Worm (Caenorhabditis elegans): ENCODE results near the gene ZC412.5.

ZC412.5 gene

DNA sequence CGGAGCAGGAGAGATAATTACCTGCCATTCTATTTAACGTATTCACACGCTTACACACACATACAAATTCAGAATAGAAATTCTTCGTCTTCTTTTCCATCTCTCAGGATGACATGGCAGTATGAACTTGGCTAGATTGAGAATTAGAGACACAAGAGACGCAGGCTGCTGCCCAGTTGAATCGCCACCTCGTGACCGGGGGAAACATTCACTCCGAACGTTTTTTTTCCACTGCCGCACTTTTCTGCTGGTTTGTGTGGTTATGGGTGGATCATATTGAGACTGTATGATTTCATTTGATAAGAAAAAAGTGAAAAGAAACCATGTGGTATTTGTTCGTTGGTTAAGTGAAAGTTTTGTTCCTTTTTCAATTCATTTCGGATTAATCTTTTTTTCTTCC, 25.6 kb downstream of the ZC412.5 start (continued):
- TF ChIP-seq alr-1 (tag; optimal IDR thresholded peaks at IDR 0.05) (no peak), nhr-237 (tag; optimal IDR thresholded peaks at IDR 0.05) (no peak), unc-62 (GFP tag; optimal IDR thresholded peaks at IDR 0.05) (no peak), mab-5 (tag; optimal IDR thresholded peaks at IDR 0.05) (no peak), gmeb-1 (tag; optimal IDR thresholded peaks at IDR 0.05) (peak; percentile 57), nhr-10 (tag; optimal IDR thresholded peaks at IDR 0.05) (no peak), fos-1 (tag; optimal IDR thresholded peaks at IDR 0.05) (peak; percentile 59), sma-9 (GFP tag; optimal IDR thresholded peaks at IDR 0.05) (peak; percentile 88), sma-9 (tag; optimal IDR thresholded peaks at IDR 0.05) (no peak), nhr-25 (tag; optimal IDR thresholded peaks at IDR 0.05) (peak; percentile 85), ama-1 (optimal IDR thresholded peaks at IDR 0.05) (peak; percentile 70), lin-11 (tag; optimal IDR thresholded peaks at IDR 0.05) (peak; percentile 16), elt-1 (tag; optimal IDR thresholded peaks at IDR 0.05) (no peak), sma-3 (GFP tag; optimal IDR thresholded peaks at IDR 0.05) (peak; percentile 86), ztf-1 (GFP tag; conservative IDR thresholded peaks at IDR 0.05) (no peak)

- TF ChIP-seq lsy-2 (tag; optimal IDR thresholded peaks at IDR 0.05) (peak in 1 of 2 experiments; percentile 72), fos-1 (tag; optimal IDR thresholded peaks at IDR 0.05) (peak; percentile 23), nhr-23 (tag; optimal IDR thresholded peaks at IDR 0.05) (no peak), lin-11 (tag; optimal IDR thresholded peaks at IDR 0.05) (no peak), blmp-1 (tag; optimal IDR thresholded peaks at IDR 0.05; ENCODE audit: insufficient read depth) (peak; percentile 46), ztf-4 (tag; optimal IDR thresholded peaks at IDR 0.05) (peak; percentile 16), zag-1 (tag; optimal IDR thresholded peaks at IDR 0.05) (no peak), nhr-21 (tag; optimal IDR thresholded peaks at IDR 0.05) (peak; percentile 40), C34F6.9 (tag; optimal IDR thresholded peaks at IDR 0.05) (peak; percentile 63), snpc-4 (tag; optimal IDR thresholded peaks at IDR 0.05) (peak; percentile 23), ZK546.5 (tag; optimal IDR thresholded peaks at IDR 0.05) (no peak), ztf-1 (GFP tag; conservative IDR thresholded peaks at IDR 0.05) (no peak), peb-1 (tag; optimal IDR thresholded peaks at IDR 0.05) (no peak), nhr-237 (tag; optimal IDR thresholded peaks at IDR 0.05) (no peak), nhr-25 (tag; optimal IDR thresholded peaks at IDR 0.05) (peak; percentile 79), nhr-11 (tag; optimal IDR thresholded peaks at IDR 0.05) (no peak), nhr-12 (tag; optimal IDR thresholded peaks at IDR 0.05) (no peak), egl-27 (tag; optimal IDR thresholded peaks at IDR 0.05) (no peak), elt-3 (tag; optimal IDR thresholded peaks at IDR 0.05) (no peak), nhr-129 (tag; optimal IDR thresholded peaks at IDR 0.05) (peak; percentile 90), sem-4 (tag; optimal IDR thresholded peaks at IDR 0.05) (peak; percentile 20), mbf-1 (tag; optimal IDR thresholded peaks at IDR 0.05) (no peak), Y55F3AM.14 (GFP tag; optimal IDR thresholded peaks at IDR 0.05) (no peak), ceh-16 (tag; optimal IDR thresholded peaks at IDR 0.05) (no peak), gmeb-1 (tag; optimal IDR thresholded peaks at IDR 0.05) (peak; percentile 55), aly-2 (tag; optimal IDR thresholded peaks at IDR 0.05) (no peak), mdl-1 (tag; optimal IDR thresholded peaks at IDR 0.05) (peak; percentile 83 to 84), lin-39 (tag; optimal IDR thresholded peaks at IDR 0.05) (no peak), dmd-4 (tag; optimal IDR thresholded peaks at IDR 0.05) (no peak), R02D3.7 (tag; optimal IDR thresholded peaks at IDR 0.05) (no peak), F13H6.1 (tag; optimal IDR thresholded peaks at IDR 0.05) (peak; percentile 84), ceh-82 (tag; optimal IDR thresholded peaks at IDR 0.05) (no peak), alr-1 (tag; optimal IDR thresholded peaks at IDR 0.05) (no peak), lin-13 (GFP tag; optimal IDR thresholded peaks at IDR 0.05) (peak; percentile 23), crh-2 (tag; optimal IDR thresholded peaks at IDR 0.05) (peak; percentile 98), ama-1 (optimal IDR thresholded peaks at IDR 0.05) (peak; percentile 80), unc-62 (GFP tag; optimal IDR thresholded peaks at IDR 0.05) (peak; percentile 29), skn-1 (tag; optimal IDR thresholded peaks at IDR 0.05) (no peak), ztf-11 (tag; optimal IDR thresholded peaks at IDR 0.05) (no peak), mab-5 (tag; optimal IDR thresholded peaks at IDR 0.05) (peak; percentile 47), elt-1 (tag; optimal IDR thresholded peaks at IDR 0.05) (no peak), sma-3 (GFP tag; optimal IDR thresholded peaks at IDR 0.05) (peak; percentile 56), sma-9 (GFP tag; optimal IDR thresholded peaks at IDR 0.05) (peak; percentile 84), sma-9 (tag; optimal IDR thresholded peaks at IDR 0.05) (no peak), unc-55 (GFP tag; optimal IDR thresholded peaks at IDR 0.05) (no peak), nhr-6 (tag; optimal IDR thresholded peaks at IDR 0.05) (peak; percentile 76), nhr-10 (tag; optimal IDR thresholded peaks at IDR 0.05) (no peak), nhr-77 (tag; optimal IDR thresholded peaks at IDR 0.05) (no peak), unc-39 (tag; optimal IDR thresholded peaks at IDR 0.05) (no peak)
Measured at ce11 chrV:14848510-14849206, 26.6 kb downstream of the ZC412.5 start.

Data from whole organism, L2 larva.